Worm (Caenorhabditis elegans) whole organism, L1 larva: ENCODE data around the gene spe-27.

Experiments used
- C04F5.9 ChIP-seq: sonication (generic microtip); optimal IDR thresholded peaks from 2 replicates; lab custom pipeline; 2016; ENCODE audit warnings: missing genetic modification characterization, missing compliant biosample characterization
- C34B4.2 ChIP-seq: sonication (generic microtip); optimal IDR thresholded peaks from 2 replicates; lab custom pipeline; 2017; ENCODE audit warnings: mild to moderate bottlenecking, missing genetic modification characterization, missing compliant biosample characterization
- Y116A8C.19 ChIP-seq: sonication (generic microtip); optimal IDR thresholded peaks from 2 replicates; lab custom pipeline; 2016; ENCODE audit warnings: missing compliant biosample characterization, missing genetic modification characterization, borderline replicate concordance
- aha-1 ChIP-seq: fragments of 150-350 bp; optimal IDR thresholded peaks from 2 replicates; lab custom pipeline; 2014; ENCODE audit warnings: missing biosample characterization, missing genetic modification characterization
- alr-1 ChIP-seq: fragments of 200-800 bp; sonication (Bioruptor generic); optimal IDR thresholded peaks from 2 replicates; lab custom pipeline; 2018; ENCODE audit warnings: borderline replicate concordance, mild to moderate bottlenecking, missing genetic modification characterization, missing compliant biosample characterization
- blmp-1 ChIP-seq: fragments of 150-350 bp; optimal IDR thresholded peaks from 2 replicates; lab custom pipeline; 2014; ENCODE audit warnings: missing biosample characterization, missing genetic modification characterization
- ceh-63 ChIP-seq: fragments of 200-800 bp; sonication (Bioruptor generic); optimal IDR thresholded peaks from 2 replicates; lab custom pipeline; 2018; ENCODE audit warnings: mild to moderate bottlenecking, missing genetic modification characterization, missing compliant biosample characterization
- ceh-8 ChIP-seq: fragments of 200-800 bp; sonication (Bioruptor generic); optimal IDR thresholded peaks from 2 replicates; lab custom pipeline; 2018; ENCODE audit warnings: mild to moderate bottlenecking, missing genetic modification characterization, moderate library complexity, missing compliant biosample characterization
- ceh-82 ChIP-seq, 3 experiments: fragments of 150-350 bp in 1 of 3; sonication (generic microtip) in 2 of 3; optimal IDR thresholded peaks; 2 replicates each; lab custom pipeline; 2014 to 2017; ENCODE audit warnings: missing biosample characterization in 3 of 3, missing genetic modification characterization in 3 of 3
- ceh-90 ChIP-seq: sonication (generic microtip); optimal IDR thresholded peaks from 2 replicates; lab custom pipeline; 2016; ENCODE audit warnings: missing genetic modification characterization, missing compliant biosample characterization
- dpl-1 ChIP-seq, 3 experiments: fragments of 150-350 bp in 2 of 3; sonication (generic microtip) in 1 of 3; optimal IDR thresholded peaks; 2 replicates each; lab custom pipeline; 2014 to 2017; ENCODE audit warnings: missing biosample characterization in 3 of 3, missing genetic modification characterization in 3 of 3, missing genetic modification reagents in 3 of 3
- dsc-1 ChIP-seq: sonication (generic microtip); optimal IDR thresholded peaks from 2 replicates; lab custom pipeline; 2016; ENCODE audit warnings: mild to moderate bottlenecking, missing genetic modification characterization, missing compliant biosample characterization
- efl-1 ChIP-seq, 4 experiments: fragments of 150-350 bp; optimal IDR thresholded peaks in 3 of 4; peaks in 1 of 4; 1 replicate in 1 of 4; 2 replicates in 3 of 4; lab custom pipeline; 2014; ENCODE audit warnings: missing biosample characterization in 2 of 4, missing genetic modification characterization in 2 of 4, missing genetic modification reagents in 2 of 4
- elt-2 ChIP-seq: sonication (generic microtip); optimal IDR thresholded peaks from 2 replicates; lab custom pipeline; 2016; ENCODE audit warnings: missing genetic modification characterization, mild to moderate bottlenecking, inconsistent platforms, missing compliant biosample characterization, missing genetic modification reagents
- elt-3 ChIP-seq, 6 experiments: fragments of 150-350 bp in 1 of 6; sonication (generic microtip); optimal IDR thresholded peaks; 2 replicates each; lab custom pipeline; 2017 to 2018; ENCODE audit warnings: missing biosample characterization in 6 of 6, missing genetic modification characterization in 6 of 6, inconsistent platforms in 1 of 6
- fkh-10 ChIP-seq: sonication (generic microtip); optimal IDR thresholded peaks from 2 replicates; lab custom pipeline; 2017; ENCODE audit warnings: missing biosample characterization, missing genetic modification reagents, missing genetic modification characterization
- fos-1 ChIP-seq: fragments of 150-350 bp; optimal IDR thresholded peaks from 2 replicates; lab custom pipeline; 2014; ENCODE audit warnings: missing biosample characterization, missing genetic modification characterization
- grh-1 ChIP-seq: fragments of 200-800 bp; sonication (Bioruptor generic); IDR thresholded peaks from 2 replicates; pipeline ENCODE4 v1.3.6; 2022; ENCODE audit warnings: missing genetic modification reagents, missing genetic modification characterization, missing compliant biosample characterization
- hpl-2 ChIP-seq: fragments of 150-350 bp; optimal IDR thresholded peaks from 2 replicates; lab custom pipeline; 2014; ENCODE audit warnings: missing biosample characterization, missing genetic modification reagents, missing genetic modification characterization
- irx-1 ChIP-seq: sonication (generic microtip); optimal IDR thresholded peaks from 2 replicates; lab custom pipeline; 2016; ENCODE audit warnings: missing genetic modification characterization, missing compliant biosample characterization
- isw-1 ChIP-seq: fragments of 200-800 bp; sonication (Bioruptor generic); IDR thresholded peaks from 2 replicates; pipeline ENCODE4 v1.3.6; 2022; ENCODE audit warnings: missing genetic modification characterization, missing compliant biosample characterization
- jun-1 ChIP-seq: fragments of 150-350 bp; optimal IDR thresholded peaks from 2 replicates; lab custom pipeline; 2014; ENCODE audit warnings: missing biosample characterization, missing genetic modification reagents, missing genetic modification characterization
- lin-14 ChIP-seq: fragments of 200-800 bp; sonication (Bioruptor generic); optimal IDR thresholded peaks from 2 replicates; lab custom pipeline; 2018; ENCODE audit warnings: mild to moderate bottlenecking, missing genetic modification characterization, moderate library complexity, missing compliant biosample characterization
- lin-35 ChIP-seq, 2 experiments: fragments of 150-350 bp; optimal IDR thresholded peaks; 2 replicates each; lab custom pipeline; 2014; ENCODE audit warnings: missing biosample characterization in 2 of 2, missing genetic modification characterization in 2 of 2, missing genetic modification reagents in 2 of 2
- mdl-1 ChIP-seq, 2 experiments: fragments of 150-350 bp; optimal IDR thresholded peaks; 2 replicates each; lab custom pipeline; 2014 to 2017; ENCODE audit warnings: missing biosample characterization in 2 of 2, missing genetic modification characterization in 2 of 2, inconsistent platforms in 1 of 2
- mep-1 ChIP-seq: fragments of 150-350 bp; optimal IDR thresholded peaks from 2 replicates; lab custom pipeline; 2014; ENCODE audit warnings: missing biosample characterization, missing genetic modification characterization
- nhr-12 ChIP-seq: sonication (generic microtip); optimal IDR thresholded peaks from 2 replicates; lab custom pipeline; 2017; ENCODE audit warnings: missing biosample characterization, missing genetic modification characterization
- nhr-20 ChIP-seq: sonication (generic microtip); optimal IDR thresholded peaks from 2 replicates; lab custom pipeline; 2016; ENCODE audit warnings: mild to moderate bottlenecking, missing genetic modification characterization, missing compliant biosample characterization
- nhr-47 ChIP-seq: sonication (generic microtip); optimal IDR thresholded peaks from 2 replicates; lab custom pipeline; 2016; ENCODE audit warnings: mild to moderate bottlenecking, missing genetic modification characterization, moderate library complexity, missing compliant biosample characterization
- nhr-71 ChIP-seq: sonication (generic microtip); optimal IDR thresholded peaks from 2 replicates; lab custom pipeline; 2016; ENCODE audit warnings: mild to moderate bottlenecking, missing genetic modification characterization, moderate library complexity, missing compliant biosample characterization
- nhr-77 ChIP-seq: fragments of 150-350 bp; optimal IDR thresholded peaks from 2 replicates; lab custom pipeline; 2014; ENCODE audit warnings: missing biosample characterization, missing genetic modification characterization
- nhr-85 ChIP-seq: sonication (generic microtip); peaks from one replicate; lab custom pipeline; 2016; ENCODE audit warnings: missing genetic modification characterization, inconsistent platforms, missing compliant biosample characterization
- pag-3 ChIP-seq: sonication (generic microtip); optimal IDR thresholded peaks from 2 replicates; lab custom pipeline; 2017; ENCODE audit warnings: missing genetic modification characterization, mild to moderate bottlenecking, missing compliant biosample characterization, antibody characterized with exemption, borderline replicate concordance; ENCODE audit not compliant: insufficient read depth
- pqm-1 ChIP-seq: sonication (generic microtip); optimal IDR thresholded peaks from 3 replicates; lab custom pipeline; 2017; ENCODE audit warnings: missing biosample characterization, missing genetic modification characterization
- snu-23 ChIP-seq: sonication (generic microtip); optimal IDR thresholded peaks from 2 replicates; lab custom pipeline; 2016; ENCODE audit warnings: missing genetic modification characterization, missing compliant biosample characterization
- sox-4 ChIP-seq: sonication (generic microtip); optimal IDR thresholded peaks from 2 replicates; lab custom pipeline; 2016; ENCODE audit warnings: missing genetic modification characterization, missing compliant biosample characterization
- sup-37 ChIP-seq: fragments of 200-800 bp; sonication (Bioruptor generic); optimal IDR thresholded peaks from 2 replicates; lab custom pipeline; 2018; ENCODE audit warnings: mild to moderate bottlenecking, missing genetic modification characterization, missing compliant biosample characterization
- swsn-7 ChIP-seq: sonication (generic microtip); optimal IDR thresholded peaks from 2 replicates; lab custom pipeline; 2016; ENCODE audit warnings: missing genetic modification characterization, missing compliant biosample characterization
- tbx-2 ChIP-seq: sonication (generic microtip); optimal IDR thresholded peaks from 2 replicates; lab custom pipeline; 2016; ENCODE audit warnings: missing genetic modification characterization, missing compliant biosample characterization
- tlp-1 ChIP-seq: fragments of 150-350 bp; optimal IDR thresholded peaks from 2 replicates; lab custom pipeline; 2014; ENCODE audit warnings: missing biosample characterization, missing genetic modification characterization
- unc-130 ChIP-seq: fragments of 150-350 bp; optimal IDR thresholded peaks from 2 replicates; lab custom pipeline; 2017; ENCODE audit warnings: missing biosample characterization, missing genetic modification characterization, inconsistent platforms
- unc-86 ChIP-seq: sonication (generic microtip); optimal IDR thresholded peaks from 2 replicates; lab custom pipeline; 2016; ENCODE audit warnings: missing genetic modification characterization, missing compliant biosample characterization
- unc-98 ChIP-seq: fragments of 200-800 bp; sonication (Bioruptor generic); IDR thresholded peaks from 2 replicates; pipeline ENCODE4 v1.3.6; 2022; ENCODE audit warnings: missing genetic modification characterization, missing compliant biosample characterization
- vab-15 ChIP-seq: sonication (generic microtip); optimal IDR thresholded peaks from 2 replicates; lab custom pipeline; 2017; ENCODE audit warnings: missing genotype, mild to moderate bottlenecking, missing genetic modification characterization, missing compliant biosample characterization
- ztf-11 ChIP-seq, 2 experiments: sonication (generic microtip); optimal IDR thresholded peaks; 2 replicates each; lab custom pipeline; 2016 to 2017; ENCODE audit warnings: missing genetic modification characterization in 2 of 2, missing biosample characterization in 1 of 2, missing compliant biosample characterization in 1 of 2

The spe-27 gene

DNA sequence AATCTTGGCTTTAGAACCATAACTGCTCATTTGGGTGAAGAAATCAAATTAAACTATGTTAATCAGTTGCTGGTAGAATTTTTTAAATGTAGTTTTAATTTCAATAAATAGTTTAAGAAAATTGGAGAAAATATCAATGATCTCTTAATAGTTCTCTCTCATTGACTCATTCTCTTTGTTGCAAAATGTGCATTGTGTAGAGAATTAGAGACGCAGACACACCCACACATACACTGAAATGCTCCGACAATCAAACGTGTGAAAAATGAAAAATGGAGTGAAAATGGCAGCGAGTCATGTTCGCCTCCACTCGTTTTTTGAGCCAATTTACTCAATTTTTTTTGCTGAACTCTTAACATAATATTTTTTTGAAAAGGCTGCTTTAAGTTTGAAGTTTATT, 44.8 kb downstream of the spe-27 start:
- TF ChIP-seq swsn-7 (no peak), elt-3 (tag; optimal IDR thresholded peaks at IDR 0.05; lab: Kevin White, UChicago) (no peak), ztf-11 (tag; optimal IDR thresholded peaks at IDR 0.05; lab: Kevin White, UChicago) (no peak), lin-35 (GFP tag; optimal IDR thresholded peaks at IDR 0.05; lab: Kevin White, UChicago) (no peak), nhr-85 (tag; lab: Kevin White, UChicago) (peak; percentile 33), ceh-90 (tag; lab: Kevin White, UChicago) (no peak), unc-130 (tag; lab: Kevin White, UChicago) (no peak), aha-1 (tag; lab: Kevin White, UChicago) (no peak), irx-1 (no peak), tlp-1 (tag; lab: Kevin White, UChicago) (no peak), efl-1 (optimal IDR thresholded peaks at IDR 0.05; lab: Kevin White, UChicago) (no peak), efl-1 (GFP tag; optimal IDR thresholded peaks at IDR 0.05 in 1 of 2; lab: Kevin White, UChicago) (peak in 1 of 2 experiments; percentile 41), unc-86 (tag; lab: Kevin White, UChicago) (no peak), lin-14 (GFP tag; lab: Kevin White, UChicago) (peak; percentile 14)

DNA sequence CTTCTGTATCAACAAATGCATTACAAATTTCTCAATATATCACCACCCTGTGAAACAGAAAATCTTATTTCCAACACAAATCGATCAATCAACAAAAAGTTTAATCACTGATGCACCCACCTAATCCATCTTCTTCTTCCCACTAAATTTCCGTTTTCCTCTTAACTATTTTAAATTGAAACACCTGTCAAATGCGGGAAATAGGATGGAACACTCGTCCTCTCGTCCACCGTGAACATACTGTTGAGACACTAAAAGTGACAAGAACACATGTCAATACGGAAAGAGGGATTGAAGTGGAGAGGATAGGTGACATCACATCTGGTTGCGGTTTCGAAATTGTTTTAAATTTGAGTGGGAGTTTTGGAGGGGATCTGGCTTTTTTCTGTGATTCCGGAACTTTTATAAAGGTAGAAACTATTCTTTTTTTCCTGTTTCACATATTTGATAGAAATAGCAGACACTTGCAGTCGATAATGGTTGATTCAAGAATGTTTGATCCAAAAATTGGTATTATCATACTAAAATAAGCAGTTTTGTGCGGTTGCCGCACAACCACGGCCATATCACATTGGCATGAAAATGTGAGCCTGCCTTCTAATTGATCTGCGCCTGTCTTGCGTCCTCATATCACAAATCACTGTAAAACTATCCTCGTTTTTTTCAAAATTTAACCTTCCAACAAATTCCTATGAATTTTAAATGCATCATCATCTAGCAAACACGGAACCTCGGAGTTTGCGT, 45.5 kb downstream of the spe-27 start:
- no peak for TF ChIP-seq grh-1
- TF ChIP-seq efl-1 (optimal IDR thresholded peaks at IDR 0.05; lab: Kevin White, UChicago): no peak
- no peak for TF ChIP-seq efl-1 (GFP tag; optimal IDR thresholded peaks at IDR 0.05 in 1 of 2; lab: Kevin White, UChicago)
- TF ChIP-seq nhr-71 (tag; lab: Kevin White, UChicago): no peak
- TF ChIP-seq unc-98 (GFP tag; lab: Robert Waterston, UW): no peak
- TF ChIP-seq swsn-7: no peak
- TF ChIP-seq hpl-2: no peak
- TF ChIP-seq mep-1 (tag; lab: Kevin White, UChicago): peak; percentile 2
- TF ChIP-seq Y116A8C.19 (tag; lab: Kevin White, UChicago): no peak
- no peak for TF ChIP-seq jun-1 (tag; lab: Kevin White, UChicago)
- no peak for TF ChIP-seq ceh-82 (tag; optimal IDR thresholded peaks at IDR 0.05; lab: Kevin White, UChicago)
- peak; percentile 33 for TF ChIP-seq lin-14 (GFP tag; lab: Kevin White, UChicago)
- peak; percentile 2 for TF ChIP-seq blmp-1 (tag; lab: Kevin White, UChicago)
- TF ChIP-seq C34B4.2 (tag; lab: Kevin White, UChicago): no peak
- TF ChIP-seq dsc-1 (tag; lab: Kevin White, UChicago): peak; percentile 48
- no peak for TF ChIP-seq sup-37 (GFP tag; lab: Kevin White, UChicago)
- no peak for TF ChIP-seq ceh-63 (GFP tag; lab: Kevin White, UChicago)

DNA sequence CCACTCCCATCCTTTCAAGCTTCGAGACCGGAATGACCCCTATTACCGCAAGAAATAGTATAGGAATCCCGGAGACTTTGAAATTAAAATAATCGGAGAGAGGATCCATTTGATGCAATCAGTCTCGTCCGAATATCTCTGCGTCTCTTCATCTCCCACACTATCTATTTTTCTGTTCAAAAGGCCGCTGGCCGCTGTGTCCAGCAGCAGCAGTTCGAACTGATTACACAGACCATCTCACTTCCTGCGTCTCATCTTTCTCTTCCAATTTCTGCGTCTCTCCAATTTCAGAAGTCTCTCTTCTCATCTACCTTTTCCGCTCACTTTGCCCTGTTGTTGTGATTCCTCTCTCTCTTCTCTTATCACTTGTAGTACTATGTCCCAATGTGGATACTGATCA, 48.3 kb downstream of the spe-27 start:
- TF ChIP-seq snu-23 (GFP tag; lab: Kevin White, UChicago): peak; percentile 81
- no peak for TF ChIP-seq pqm-1
- no peak for TF ChIP-seq nhr-12 (tag; lab: Kevin White, UChicago)
- TF ChIP-seq unc-86 (tag; lab: Kevin White, UChicago): no peak
- peak; percentile 62 for TF ChIP-seq jun-1 (tag; lab: Kevin White, UChicago)
- TF ChIP-seq sox-4 (tag; lab: Kevin White, UChicago): no peak
- no peak for TF ChIP-seq ztf-11 (tag; optimal IDR thresholded peaks at IDR 0.05; lab: Kevin White, UChicago)
- TF ChIP-seq vab-15 (tag; lab: Kevin White, UChicago): no peak
- TF ChIP-seq grh-1: no peak
- peak; percentile 59 to 60 for TF ChIP-seq efl-1 (optimal IDR thresholded peaks at IDR 0.05; lab: Kevin White, UChicago)
- TF ChIP-seq efl-1 (GFP tag; optimal IDR thresholded peaks at IDR 0.05 in 1 of 2; lab: Kevin White, UChicago): peak; percentile 5 to 49
- TF ChIP-seq alr-1 (tag; lab: Kevin White, UChicago): no peak
- peak; percentile 44 for TF ChIP-seq tbx-2 (tag; lab: Kevin White, UChicago)
- no peak for TF ChIP-seq tlp-1 (tag; lab: Kevin White, UChicago)
- peak; percentile 64 for TF ChIP-seq nhr-20
- TF ChIP-seq isw-1: no peak
- TF ChIP-seq nhr-47 (tag; lab: Kevin White, UChicago): peak; percentile 68
- TF ChIP-seq nhr-85 (tag; lab: Kevin White, UChicago): peak; percentile 93
- peak; percentile 75 for TF ChIP-seq dsc-1 (tag; lab: Kevin White, UChicago)
- peak in 1 of 2 experiments; percentile 22 for TF ChIP-seq mdl-1 (tag; optimal IDR thresholded peaks at IDR 0.05; lab: Kevin White, UChicago)
- no peak for TF ChIP-seq C04F5.9 (tag; lab: Kevin White, UChicago)
- TF ChIP-seq fos-1 (tag; lab: Kevin White, UChicago): peak; percentile 34
- peak; percentile 67 for TF ChIP-seq elt-2 (tag; lab: Kevin White, UChicago)
- TF ChIP-seq dpl-1 (GFP tag; optimal IDR thresholded peaks at IDR 0.05; lab: Kevin White, UChicago): peak in 2 of 3 experiments; percentile 13 to 27
- no peak for TF ChIP-seq fkh-10 (GFP tag; lab: Kevin White, UChicago)
- peak; percentile 21 for TF ChIP-seq nhr-77 (tag; lab: Kevin White, UChicago)
- TF ChIP-seq blmp-1 (tag; lab: Kevin White, UChicago): peak; percentile 25
- no peak for TF ChIP-seq unc-130 (tag; lab: Kevin White, UChicago)
- peak; percentile 9 for TF ChIP-seq pag-3
- TF ChIP-seq ceh-8 (GFP tag; lab: Kevin White, UChicago): no peak
